Worm (Caenorhabditis elegans) whole organism, early embryonic: Measurements from ENCODE around the gene C05G5.3.

Source experiments
- B0310.2 ChIP-seq: sonication (generic microtip); optimal IDR thresholded peaks from 2 replicates; lab custom pipeline; 2016; ENCODE audit warnings: mild to moderate bottlenecking, missing genetic modification characterization, missing compliant biosample characterization
- aly-1 ChIP-seq: sonication (generic microtip); optimal IDR thresholded peaks from 2 replicates; lab custom pipeline; 2016; ENCODE audit warnings: missing genetic modification characterization, missing compliant biosample characterization
- ama-1 ChIP-seq: fragments of 150-350 bp; optimal IDR thresholded peaks from 2 replicates; lab custom pipeline; 2014
- flt-1 ChIP-seq: fragments of 200-800 bp; sonication (Bioruptor generic); IDR thresholded peaks from 2 replicates; pipeline ENCODE4 v1.3.6; 2022; ENCODE audit warnings: missing genetic modification characterization, missing compliant biosample characterization
- hmbx-1 ChIP-seq: sonication (generic microtip); optimal IDR thresholded peaks from 2 replicates; lab custom pipeline; 2016; ENCODE audit warnings: mild to moderate bottlenecking, missing genetic modification characterization, missing compliant biosample characterization
- hmg-4 ChIP-seq: fragments of 200-800 bp; sonication (Bioruptor generic); optimal IDR thresholded peaks from 2 replicates; lab custom pipeline; 2018; ENCODE audit warnings: mild to moderate bottlenecking, missing genetic modification characterization, missing compliant biosample characterization
- hnd-1 ChIP-seq: sonication (generic microtip); optimal IDR thresholded peaks from 2 replicates; lab custom pipeline; 2016; ENCODE audit warnings: missing genetic modification characterization, missing compliant biosample characterization
- pes-1 ChIP-seq: fragments of 200-800 bp; sonication (Bioruptor generic); IDR thresholded peaks from 2 replicates; pipeline ENCODE4 v1.3.6; 2022; ENCODE audit warnings: missing genetic modification reagents, missing genetic modification characterization, missing compliant biosample characterization
- scrt-1 ChIP-seq: fragments of 200-800 bp; sonication (Bioruptor generic); IDR thresholded peaks from 2 replicates; pipeline ENCODE4 v1.3.6; 2022; ENCODE audit warnings: missing genetic modification characterization, missing compliant biosample characterization
- sea-1 ChIP-seq: fragments of 200-800 bp; sonication (Bioruptor generic); conservative IDR thresholded peaks from 2 replicates; pipeline ENCODE4 v1.3.6; 2022; ENCODE audit warnings: missing genetic modification characterization, missing compliant biosample characterization
- tbx-37 ChIP-seq: fragments of 200-800 bp; sonication (Bioruptor generic); conservative IDR thresholded peaks from 2 replicates; pipeline ENCODE4 v1.3.6; 2022; ENCODE audit warnings: missing genetic modification reagents, missing genetic modification characterization, missing compliant biosample characterization

DNA sequence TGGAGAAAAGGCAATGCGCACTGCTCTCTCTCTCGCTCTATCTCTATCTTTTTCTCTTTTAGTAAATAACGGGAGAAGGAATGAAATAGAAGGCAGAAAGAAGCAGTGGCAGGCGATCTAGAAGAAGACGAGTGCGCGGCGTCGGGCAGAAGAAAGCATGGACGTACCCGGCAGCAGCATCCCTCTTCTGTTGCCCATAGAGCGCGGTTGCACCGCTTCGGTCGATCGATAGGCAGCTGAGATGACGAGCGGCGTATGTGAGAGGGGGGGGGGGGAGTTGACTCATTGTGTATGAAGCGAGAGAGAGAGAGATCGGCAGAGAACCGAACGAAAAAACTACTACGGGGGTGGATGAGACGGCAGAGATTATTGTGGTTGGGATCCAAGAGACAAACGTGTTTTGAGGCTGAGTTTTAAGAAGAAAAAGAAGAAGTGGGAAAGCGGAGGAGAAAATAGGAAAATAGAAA, 43.6 kb downstream of the C05G5.3 start:
- TF ChIP-seq tbx-37 (GFP tag; lab: Robert Waterston, UW) (no peak), hmbx-1 (tag; lab: Kevin White, UChicago) (no peak), ama-1 (lab: Kevin White, UChicago) (no peak), aly-1 (peak; percentile 4), hmg-4 (peak; percentile 83), sea-1 (GFP tag; lab: Robert Waterston, UW) (peak; percentile 8; the same call in 1 of the 2 replicates), flt-1 (GFP tag; lab: Robert Waterston, UW) (no peak), B0310.2 (peak; percentile 29), pes-1 (GFP tag; lab: Robert Waterston, UW) (peak; percentile 56; the same call in 1 of the 2 replicates), scrt-1 (GFP tag; lab: Robert Waterston, UW) (0 out of 2 replicates have a peak, but pooled peaks have one; percentile 35), hnd-1 (no peak)
